Fruit fly (Drosophila melanogaster) whole organism, pupa: ENCODE data around the gene Jon99Ciii.

ENCODE experiments used
- CG15710 ChIP-seq: fragments of 200-800 bp; sonication (Bioruptor generic); optimal IDR thresholded peaks from 2 replicates; lab custom pipeline; 2018; ENCODE audit warnings: missing biosample characterization, mild to moderate bottlenecking, missing genetic modification characterization, moderate library complexity
- Pif1B ChIP-seq: fragments of 200-800 bp; sonication (Bioruptor generic); optimal IDR thresholded peaks from 3 replicates; lab custom pipeline; 2016; ENCODE audit warnings: missing biosample characterization, missing genetic modification characterization
- Snoo ChIP-seq: fragments of 200-800 bp; sonication (Bioruptor generic); optimal IDR thresholded peaks from 3 replicates; lab custom pipeline; 2017; ENCODE audit warnings: missing biosample characterization, mild to moderate bottlenecking, missing genetic modification characterization, inconsistent platforms

DNA sequence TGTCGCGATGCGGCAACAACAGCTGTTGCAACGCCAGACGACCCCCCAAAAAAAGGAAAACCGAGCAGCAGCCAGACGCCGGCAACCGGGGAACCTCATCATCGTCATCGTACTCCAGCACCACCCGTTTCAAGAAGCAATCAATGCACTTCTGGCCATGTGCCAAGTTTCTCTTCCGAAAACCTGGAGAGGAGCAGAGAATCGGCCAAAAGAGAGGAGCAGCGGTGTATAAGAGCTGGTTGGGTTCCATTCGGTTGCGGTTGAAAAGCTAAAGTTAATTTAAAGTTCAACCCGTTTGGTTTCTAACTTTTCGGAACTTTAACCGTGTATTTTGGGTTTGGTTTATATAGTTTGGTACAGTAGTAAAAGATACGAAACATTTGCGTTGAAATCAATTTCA lies 45.8 kb upstream of the Jon99Ciii start:
- no peak for TF ChIP-seq Pif1B
- TF ChIP-seq CG15710: no peak
- no peak for TF ChIP-seq Snoo (tag; lab: Kevin White, UChicago)
